Fruit fly (Drosophila melanogaster) whole organism, wandering third instar larva: ENCODE data around the gene CG43739.

Experiments used
- Abd-B ChIP-seq: fragments of >200 bp; optimal IDR thresholded peaks from 2 replicates; lab custom pipeline; 2017; ENCODE audit warnings: missing biosample characterization, missing genetic modification characterization
- CG9705 ChIP-seq: fragments of 200-800 bp; sonication (Bioruptor generic); optimal IDR thresholded peaks from 2 replicates; lab custom pipeline; 2018; ENCODE audit warnings: missing biosample characterization, mild to moderate bottlenecking, missing genetic modification characterization
- CrebA ChIP-seq: fragments of 200-800 bp; sonication (Bioruptor generic); optimal IDR thresholded peaks from 2 replicates; lab custom pipeline; 2016; ENCODE audit warnings: missing biosample characterization, mild to moderate bottlenecking, missing genetic modification characterization, borderline replicate concordance
- Dfd ChIP-seq: fragments of >200 bp; optimal IDR thresholded peaks from 2 replicates; lab custom pipeline; 2017; ENCODE audit warnings: missing biosample characterization, missing genetic modification characterization
- GATAd ChIP-seq: sonication (Bioruptor generic); optimal IDR thresholded peaks from 2 replicates; lab custom pipeline; 2016; ENCODE audit warnings: missing biosample characterization, missing genetic modification characterization
- Hnf4 ChIP-seq: fragments of 200-800 bp; sonication (Bioruptor generic); optimal IDR thresholded peaks from 2 replicates; lab custom pipeline; 2016; ENCODE audit warnings: missing biosample characterization, mild to moderate bottlenecking, missing genetic modification characterization
- Jra ChIP-seq: sonication (Bioruptor generic); optimal IDR thresholded peaks from 2 replicates; lab custom pipeline; 2016; ENCODE audit warnings: missing biosample characterization, missing genetic modification characterization
- Mio ChIP-seq: sonication (Bioruptor generic); optimal IDR thresholded peaks from 2 replicates; lab custom pipeline; 2016; ENCODE audit warnings: missing biosample characterization, missing genetic modification characterization
- Myc ChIP-seq: fragments of >200 bp; optimal IDR thresholded peaks from 2 replicates; lab custom pipeline; 2017
- N ChIP-seq: fragments of >200 bp; optimal IDR thresholded peaks from 2 replicates; lab custom pipeline; 2018; ENCODE audit warnings: missing biosample characterization, missing external identifiers, missing genetic modification characterization
- OdsH ChIP-seq: fragments of 200-800 bp; sonication (Bioruptor generic); optimal IDR thresholded peaks from 2 replicates; lab custom pipeline; 2016; ENCODE audit warnings: missing biosample characterization, mild to moderate bottlenecking, missing genetic modification characterization
- Sp1 ChIP-seq: fragments of 200-800 bp; sonication (Bioruptor generic); optimal IDR thresholded peaks from 3 replicates; lab custom pipeline; 2019; ENCODE audit warnings: missing biosample characterization, mild to moderate bottlenecking, missing genetic modification characterization, moderate library complexity
- Vsx2 ChIP-seq: fragments of 200-300, 225-300 bp; sonication (Bioruptor generic); optimal IDR thresholded peaks from 2 replicates; lab custom pipeline; 2018; ENCODE audit warnings: missing biosample characterization, missing genetic modification characterization; ENCODE audit not compliant: partially characterized antibody
- brk ChIP-seq: fragments of 200-800 bp; sonication (Bioruptor generic); optimal IDR thresholded peaks from 2 replicates; lab custom pipeline; 2016; ENCODE audit warnings: missing biosample characterization, mild to moderate bottlenecking, missing genetic modification characterization
- dl ChIP-seq, 2 experiments: fragments of 175-275, 200-275 bp in 1 of 2; fragments of 200-275 bp in 1 of 2; sonication (Bioruptor generic); optimal IDR thresholded peaks; lab custom pipeline; 2018; ENCODE audit warnings: mild to moderate bottlenecking in 2 of 2, missing biosample characterization in 2 of 2, missing genetic modification characterization in 2 of 2, moderate library complexity in 2 of 2; ENCODE audit not compliant: partially characterized antibody in 2 of 2, insufficient read depth in 1 of 2
- dmrt93B ChIP-seq: fragments of 200-800 bp; sonication (Bioruptor generic); optimal IDR thresholded peaks from 2 replicates; lab custom pipeline; 2018; ENCODE audit warnings: missing biosample characterization, mild to moderate bottlenecking, missing genetic modification characterization
- dsf ChIP-seq: sonication (Bioruptor generic); optimal IDR thresholded peaks from 2 replicates; lab custom pipeline; 2016; ENCODE audit warnings: missing biosample characterization, missing genetic modification characterization, borderline replicate concordance
- foxo ChIP-seq, 2 experiments: fragments of 200-800 bp; sonication (Bioruptor generic); optimal IDR thresholded peaks; 2 replicates in 1 of 2; 3 replicates in 1 of 2; lab custom pipeline; 2016 to 2017; ENCODE audit warnings: missing biosample characterization in 2 of 2, missing genetic modification characterization in 2 of 2
- fru ChIP-seq: fragments of 200-800 bp; sonication (Bioruptor generic); optimal IDR thresholded peaks from 3 replicates; lab custom pipeline; 2016; ENCODE audit warnings: missing biosample characterization, mild to moderate bottlenecking, missing genetic modification characterization
- h ChIP-seq: fragments of 200-800 bp; sonication (Bioruptor generic); optimal IDR thresholded peaks from 3 replicates; lab custom pipeline; 2016; ENCODE audit warnings: missing biosample characterization, mild to moderate bottlenecking, missing genetic modification characterization
- jim ChIP-seq: fragments of 175-275, 200-325 bp; sonication (Bioruptor generic); optimal IDR thresholded peaks from 2 replicates; lab custom pipeline; 2016; ENCODE audit warnings: missing biosample characterization, mild to moderate bottlenecking, missing genetic modification characterization
- lola ChIP-seq: fragments of >200 bp; optimal IDR thresholded peaks from 2 replicates; lab custom pipeline; 2017; ENCODE audit warnings: missing biosample characterization, missing genetic modification characterization
- pan ChIP-seq: fragments of >200 bp; optimal IDR thresholded peaks from 2 replicates; lab custom pipeline; 2017
- psq ChIP-seq: fragments of 200-800 bp; sonication (Bioruptor generic); optimal IDR thresholded peaks from 3 replicates; lab custom pipeline; 2017; ENCODE audit warnings: missing biosample characterization, mild to moderate bottlenecking, missing genetic modification characterization, moderate library complexity
- rgr ChIP-seq: fragments of 200-800 bp; sonication (Bioruptor generic); optimal IDR thresholded peaks from 3 replicates; lab custom pipeline; 2016; ENCODE audit warnings: missing biosample characterization, mild to moderate bottlenecking, missing genetic modification characterization
- sage ChIP-seq: fragments of 200-800 bp; sonication (Bioruptor generic); optimal IDR thresholded peaks from 2 replicates; lab custom pipeline; 2016; ENCODE audit warnings: missing biosample characterization, mild to moderate bottlenecking, missing genetic modification characterization
- sv ChIP-seq: fragments of 200-800 bp; sonication (Bioruptor generic); optimal IDR thresholded peaks from 3 replicates; lab custom pipeline; 2016; ENCODE audit warnings: missing biosample characterization, missing genetic modification characterization
- tai ChIP-seq: sonication (Bioruptor generic); optimal IDR thresholded peaks from 2 replicates; lab custom pipeline; 2016; ENCODE audit warnings: missing biosample characterization, missing genetic modification characterization
- usp ChIP-seq: fragments of >200 bp; optimal IDR thresholded peaks from 2 replicates; lab custom pipeline; 2017; ENCODE audit warnings: missing biosample characterization, missing genetic modification characterization
- woc ChIP-seq: sonication (Bioruptor generic); optimal IDR thresholded peaks from 2 replicates; lab custom pipeline; 2016; ENCODE audit warnings: missing biosample characterization, mild to moderate bottlenecking, missing genetic modification characterization

Gene CG43739

DNA sequence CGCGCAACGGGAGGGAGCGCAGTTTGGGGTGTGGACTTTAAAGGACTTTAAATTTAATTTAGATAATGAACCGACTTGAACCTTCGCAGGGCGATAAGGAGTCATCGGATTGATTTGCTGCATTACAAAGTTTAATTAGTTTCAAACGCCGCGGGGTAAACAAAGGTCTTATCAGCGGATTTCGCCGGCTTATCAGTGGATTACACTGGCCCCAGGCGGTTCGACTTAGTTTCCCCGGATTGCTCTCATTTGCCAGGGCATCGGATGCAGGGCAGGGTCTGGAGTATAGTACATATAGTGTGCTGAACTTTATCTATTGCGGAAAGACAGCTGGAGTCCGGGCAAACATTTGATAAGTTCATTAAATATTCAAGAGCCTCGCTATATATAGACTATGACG, 40.3 kb downstream of the CG43739 start:
- TF ChIP-seq usp (GFP tag; lab: Kevin White, UChicago): no peak
- no peak for TF ChIP-seq lola (GFP tag; lab: Kevin White, UChicago)
- TF ChIP-seq dsf: no peak
- no peak for TF ChIP-seq psq
- TF ChIP-seq, all 38 proteins: peak for 0

DNA sequence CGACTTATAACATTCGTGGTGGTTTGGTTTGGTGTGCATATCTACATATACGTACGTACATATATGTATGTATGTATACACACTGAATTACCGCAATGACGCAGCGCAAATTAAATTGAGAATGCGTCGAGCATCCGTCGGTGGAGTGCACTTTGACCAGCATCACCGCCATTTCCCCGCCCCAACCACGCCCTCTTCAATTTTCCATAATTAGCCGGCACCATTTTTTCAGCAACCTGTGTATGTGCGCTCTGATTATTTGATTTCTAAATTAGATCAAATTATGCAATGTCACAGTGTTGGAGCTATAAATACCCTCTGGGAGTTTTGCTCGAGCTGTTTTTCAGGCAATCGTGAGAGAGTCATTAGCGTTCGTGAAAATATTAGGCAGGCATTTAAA, 40.7 kb downstream of the CG43739 start:
- TF ChIP-seq dmrt93B (GFP tag; lab: Kevin White, UChicago): no peak
- TF ChIP-seq OdsH (GFP tag; lab: Kevin White, UChicago): no peak
- no peak for TF ChIP-seq N (GFP tag; lab: Kevin White, UChicago)
- TF ChIP-seq Myc (lab: Kevin White, UChicago): no peak
- TF ChIP-seq Vsx2 (GFP tag; lab: Kevin White, UChicago): no peak
- no peak for TF ChIP-seq Dfd
- TF ChIP-seq rgr: no peak
- TF ChIP-seq Sp1 (GFP tag; lab: Kevin White, UChicago): no peak
- no peak for TF ChIP-seq woc (GFP tag; lab: Kevin White, UChicago)
- no peak for TF ChIP-seq pan (lab: Kevin White, UChicago)
- TF ChIP-seq Jra (GFP tag; lab: Kevin White, UChicago): no peak
- no peak for TF ChIP-seq tai (GFP tag; lab: Kevin White, UChicago)
- TF ChIP-seq dl (GFP tag; optimal IDR thresholded peaks at IDR 0.05; lab: Kevin White, UChicago; ENCODE audit: insufficient read depth in 1 of 2, partially characterized antibody in 2 of 2): no peak
- TF ChIP-seq lola (GFP tag; lab: Kevin White, UChicago): no peak

DNA sequence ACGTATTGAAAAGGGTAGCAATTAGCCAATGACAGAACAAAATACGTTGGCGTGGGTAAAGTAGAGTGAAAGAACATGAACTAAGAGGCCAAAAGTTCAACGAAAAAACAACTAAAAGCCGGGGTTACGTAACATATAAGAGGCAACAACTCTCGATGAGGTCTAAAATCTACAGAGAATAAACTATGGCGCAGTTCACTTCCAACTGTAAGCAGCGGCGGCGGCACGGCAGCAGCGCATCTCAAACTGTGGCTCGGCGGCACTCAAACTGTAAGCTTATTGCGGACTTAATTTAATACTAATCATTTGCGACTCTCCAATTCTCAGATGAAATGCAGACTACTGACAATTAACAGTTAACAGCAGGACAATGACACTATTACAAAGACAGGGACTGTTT, 44.2 kb downstream of the CG43739 start:
- TF ChIP-seq sage (GFP tag; lab: Kevin White, UChicago): no peak
- TF ChIP-seq CrebA: no peak
- TF ChIP-seq dl (GFP tag; optimal IDR thresholded peaks at IDR 0.05; lab: Kevin White, UChicago; ENCODE audit: insufficient read depth in 1 of 2, partially characterized antibody in 2 of 2): no peak
- no peak for TF ChIP-seq jim (GFP tag; lab: Kevin White, UChicago)
- no peak for TF ChIP-seq sv
- no peak for TF ChIP-seq h (GFP tag; lab: Kevin White, UChicago)
- TF ChIP-seq CG9705 (GFP tag; lab: Kevin White, UChicago): no peak
- TF ChIP-seq Myc (lab: Kevin White, UChicago): peak; percentile 75
- TF ChIP-seq fru (GFP tag; lab: Kevin White, UChicago): no peak

DNA sequence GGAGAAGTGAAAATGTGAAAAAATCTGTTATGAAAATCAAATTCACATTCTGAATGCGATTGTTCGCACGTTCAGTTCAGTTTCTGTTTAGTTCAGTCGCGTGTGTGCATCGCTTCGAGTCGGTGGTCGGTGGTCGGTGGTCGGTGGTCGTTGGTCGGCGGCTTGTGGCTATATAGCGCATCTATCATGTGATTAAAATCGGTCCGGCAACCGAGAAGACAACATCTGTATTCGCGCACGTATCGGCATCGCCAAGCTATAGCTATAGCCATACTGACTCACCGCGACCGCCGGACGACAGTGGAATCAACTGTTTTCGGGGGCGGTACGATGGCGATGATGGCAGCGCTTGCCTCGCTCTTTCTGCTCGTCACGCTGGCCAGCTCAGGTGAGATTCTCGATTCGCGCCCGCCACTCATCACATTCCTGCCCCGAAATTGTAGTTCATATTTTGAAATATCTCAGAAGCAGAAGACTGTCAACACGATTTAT, 48.9 kb downstream of the CG43739 start, which contains the start of gene CG14401:
CG14401 (plus strand) TSS at position 51 of the 492 bp plus-strand sequence.
- no peak for TF ChIP-seq sage (GFP tag; lab: Kevin White, UChicago)
- TF ChIP-seq CrebA: no peak
- no peak for TF ChIP-seq Abd-B (GFP tag; lab: Kevin White, UChicago)
- no peak for TF ChIP-seq dl (GFP tag; optimal IDR thresholded peaks at IDR 0.05; lab: Kevin White, UChicago; ENCODE audit: insufficient read depth in 1 of 2, partially characterized antibody in 2 of 2)
- TF ChIP-seq dmrt93B (GFP tag; lab: Kevin White, UChicago): no peak
- TF ChIP-seq jim (GFP tag; lab: Kevin White, UChicago): no peak
- no peak for TF ChIP-seq Dfd
- no peak for TF ChIP-seq foxo (GFP tag; optimal IDR thresholded peaks at IDR 0.05; lab: Kevin White, UChicago)
- TF ChIP-seq brk (GFP tag; lab: Kevin White, UChicago): no peak
- TF ChIP-seq, all 38 proteins: peak for 0

DNA sequence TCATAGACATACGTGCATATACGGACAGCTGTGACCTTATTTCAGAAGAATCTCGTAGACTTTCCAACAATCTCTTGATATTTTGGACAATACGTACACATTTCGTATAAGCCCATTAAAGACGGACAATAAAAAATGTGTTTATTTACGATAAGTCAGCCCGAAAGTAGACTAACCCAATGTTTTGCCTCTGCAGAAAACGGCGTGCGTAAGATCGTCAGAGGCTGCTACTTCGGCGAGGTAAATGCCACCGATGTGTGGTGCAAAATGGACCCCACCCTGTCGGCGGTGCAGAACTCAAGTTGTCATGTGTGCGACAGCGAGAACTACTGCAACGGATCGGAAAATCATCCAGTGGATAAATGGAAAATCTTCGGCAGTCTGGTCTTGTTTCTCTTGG, 49.8 kb downstream of the CG43739 start:
- TF ChIP-seq Abd-B (GFP tag; lab: Kevin White, UChicago): no peak
- TF ChIP-seq Myc (lab: Kevin White, UChicago): peak; percentile 30

DNA sequence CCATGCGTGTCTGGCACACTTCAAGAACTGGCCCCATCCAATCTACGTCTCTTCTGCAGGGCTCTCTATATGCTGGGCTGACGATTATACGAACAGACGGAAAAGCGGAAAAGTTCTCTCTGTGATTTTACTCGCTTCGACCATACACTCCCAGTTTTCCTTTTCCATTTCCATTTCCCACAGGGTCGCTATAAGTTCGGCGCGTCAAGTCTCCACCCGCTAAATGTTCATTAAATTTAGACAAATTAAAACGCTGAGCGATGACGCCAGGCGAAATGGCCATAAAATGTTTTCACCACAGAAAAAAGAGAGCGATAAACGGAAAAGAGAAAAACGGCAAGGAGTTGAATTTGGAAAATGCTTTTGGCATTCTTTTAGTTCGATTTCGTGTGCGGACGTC, 51.4 kb downstream of the CG43739 start, which contains the start of gene CG31675:
CG31675 (plus strand) TSS at position 375 of the 400 bp plus-strand sequence.
- TF ChIP-seq Myc (lab: Kevin White, UChicago): no peak
- TF ChIP-seq Vsx2 (GFP tag; lab: Kevin White, UChicago): no peak
- no peak for TF ChIP-seq dsf
- TF ChIP-seq pan (lab: Kevin White, UChicago): no peak
- no peak for TF ChIP-seq usp (GFP tag; lab: Kevin White, UChicago)
- no peak for TF ChIP-seq Mio (GFP tag; lab: Kevin White, UChicago)
- no peak for TF ChIP-seq psq
- TF ChIP-seq Hnf4 (GFP tag; lab: Kevin White, UChicago): no peak
- no peak for TF ChIP-seq dmrt93B (GFP tag; lab: Kevin White, UChicago)
- TF ChIP-seq GATAd: no peak
- no peak for TF ChIP-seq Jra (GFP tag; lab: Kevin White, UChicago)
- no peak for TF ChIP-seq sage (GFP tag; lab: Kevin White, UChicago)
- TF ChIP-seq sv: no peak
- TF ChIP-seq Abd-B (GFP tag; lab: Kevin White, UChicago): no peak
- no peak for TF ChIP-seq jim (GFP tag; lab: Kevin White, UChicago)
- TF ChIP-seq foxo (GFP tag; optimal IDR thresholded peaks at IDR 0.05; lab: Kevin White, UChicago): no peak
- TF ChIP-seq Sp1 (GFP tag; lab: Kevin White, UChicago): no peak
- TF ChIP-seq brk (GFP tag; lab: Kevin White, UChicago): no peak
